Worm (Caenorhabditis elegans): Measurements from ENCODE around the gene T24C4.2.

The T24C4.2 gene

DNA sequence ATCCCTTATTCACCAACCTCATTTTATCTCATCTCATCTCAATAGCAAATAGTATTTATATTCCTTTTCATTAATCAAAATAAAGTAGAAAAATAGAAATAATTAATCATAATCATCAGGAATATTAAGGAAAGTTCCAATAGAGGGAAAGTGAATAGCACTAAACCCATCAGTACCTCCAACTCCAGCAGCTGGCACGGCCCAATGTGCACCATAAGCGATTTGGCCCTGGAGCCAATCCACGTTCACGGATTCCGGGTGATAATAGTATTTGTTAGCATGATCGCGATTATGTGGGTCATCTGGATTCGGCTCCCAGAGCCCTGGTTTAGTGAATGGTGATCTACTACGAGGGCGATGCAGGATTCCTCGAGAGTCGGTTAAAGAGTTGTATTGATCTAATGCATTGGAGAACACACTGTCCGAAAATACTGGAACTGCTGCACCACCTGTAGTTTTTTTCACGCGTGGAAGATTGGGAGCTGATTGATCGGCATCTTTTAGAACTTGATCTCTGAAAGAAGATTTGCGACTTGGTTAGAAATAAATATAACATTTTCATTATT is 34.0 kb downstream of the T24C4.2 start (continued):
- TF ChIP-seq nhr-42 (GFP tag; IDR thresholded peaks at IDR 0.05): peak; percentile 95
- peak; percentile 96 for TF ChIP-seq egl-43 (GFP tag; IDR thresholded peaks at IDR 0.05)
- no peak for TF ChIP-seq dpl-1 (GFP tag; optimal IDR thresholded peaks at IDR 0.05)
- TF ChIP-seq arid-1 (GFP tag; conservative IDR thresholded peaks at IDR 0.05): peak; percentile 98
- TF ChIP-seq mdl-1 (tag; optimal IDR thresholded peaks at IDR 0.05): peak; percentile 41 to 53
- TF ChIP-seq ceh-82 (tag; optimal IDR thresholded peaks at IDR 0.05): no peak
- no peak for TF ChIP-seq R02D3.7 (tag; optimal IDR thresholded peaks at IDR 0.05)
- TF ChIP-seq ztf-11 (tag; optimal IDR thresholded peaks at IDR 0.05): peak; percentile 51
- TF ChIP-seq fos-1 (tag; optimal IDR thresholded peaks at IDR 0.05): peak; percentile 82
- TF ChIP-seq aly-2 (tag; optimal IDR thresholded peaks at IDR 0.05): no peak
- TF ChIP-seq nhr-48 (tag; optimal IDR thresholded peaks at IDR 0.05): peak; percentile 72
- TF ChIP-seq tag-97 (GFP tag; IDR thresholded peaks at IDR 0.05): peak; percentile 74; the same call in 1 of the 2 replicates
- TF ChIP-seq dmd-6 (GFP tag; IDR thresholded peaks at IDR 0.05): peak; percentile 76
- peak; percentile 83 for TF ChIP-seq lin-29 (GFP tag; IDR thresholded peaks at IDR 0.05)
- TF ChIP-seq fkh-10 (GFP tag; optimal IDR thresholded peaks at IDR 0.05): no peak
- TF ChIP-seq dve-1 (tag; optimal IDR thresholded peaks at IDR 0.05; ENCODE audit: insufficient read depth): peak; percentile 86
- TF ChIP-seq gei-8 (GFP tag; optimal IDR thresholded peaks at IDR 0.05): peak; percentile 96
- peak; percentile 65 for TF ChIP-seq nhr-28 (tag; optimal IDR thresholded peaks at IDR 0.05)
- TF ChIP-seq nhr-237 (tag; optimal IDR thresholded peaks at IDR 0.05): peak; percentile 49
- TF ChIP-seq nhr-76 (tag; optimal IDR thresholded peaks at IDR 0.05): no peak
- peak; percentile 62 for TF ChIP-seq mxl-3 (GFP tag; optimal IDR thresholded peaks at IDR 0.05)
- peak; percentile 16 for TF ChIP-seq F10B5.3 (tag; optimal IDR thresholded peaks at IDR 0.05)
- peak; percentile 94 for TF ChIP-seq php-3 (GFP tag; IDR thresholded peaks at IDR 0.05)
- no peak for TF ChIP-seq attf-4 (tag; optimal IDR thresholded peaks at IDR 0.05)
- TF ChIP-seq zag-1 (tag; optimal IDR thresholded peaks at IDR 0.05): peak; percentile 45
- no peak for TF ChIP-seq lir-3 (tag; optimal IDR thresholded peaks at IDR 0.05)
- peak; percentile 93 for TF ChIP-seq tra-1 (GFP tag; IDR thresholded peaks at IDR 0.05)
- TF ChIP-seq saeg-2 (GFP tag; IDR thresholded peaks at IDR 0.05): peak; percentile 88
- peak; percentile 99 for TF ChIP-seq Y105C5A.15 (GFP tag; IDR thresholded peaks at IDR 0.05)
- TF ChIP-seq ceh-44 (GFP tag; IDR thresholded peaks at IDR 0.05): peak; percentile 38; the same call in 1 of the 2 replicates
- TF ChIP-seq F49E8.2 (tag; optimal IDR thresholded peaks at IDR 0.05; ENCODE audit: borderline replicate concordance): no peak
- no peak for TF ChIP-seq lin-15B (tag; optimal IDR thresholded peaks at IDR 0.05)
- TF ChIP-seq jun-1 (tag; optimal IDR thresholded peaks at IDR 0.05): peak; percentile 94
- peak; percentile 85 for TF ChIP-seq dmd-9 (GFP tag; IDR thresholded peaks at IDR 0.05)
- TF ChIP-seq daf-19 (GFP tag; conservative IDR thresholded peaks at IDR 0.05): 0 out of 2 replicates have a peak, but pooled peaks have one; percentile 79
- TF ChIP-seq unc-62 (GFP tag; optimal IDR thresholded peaks at IDR 0.05 in 1 of 2): no peak
- no peak for TF ChIP-seq unc-62 (tag; optimal IDR thresholded peaks at IDR 0.05)
- peak; percentile 73 for TF ChIP-seq ZK337.2 (GFP tag; IDR thresholded peaks at IDR 0.05)
- no peak; the same call in 1 of the 2 replicates for TF ChIP-seq daf-8 (GFP tag; IDR thresholded peaks at IDR 0.05)
- peak; percentile 90 for TF ChIP-seq Y48G9A.11 (GFP tag; IDR thresholded peaks at IDR 0.05)
- peak; percentile 82 for TF ChIP-seq lin-38 (GFP tag; IDR thresholded peaks at IDR 0.05)
- TF ChIP-seq nhr-102 (tag; optimal IDR thresholded peaks at IDR 0.05): peak; percentile 92
- no peak for TF ChIP-seq ztf-7 (tag; optimal IDR thresholded peaks at IDR 0.05)
- TF ChIP-seq snpc-1.2 (GFP tag; IDR thresholded peaks at IDR 0.05): peak; percentile 84
- TF ChIP-seq mes-2 (tag; optimal IDR thresholded peaks at IDR 0.05; ENCODE audit: poor library complexity, severe bottlenecking): peak; percentile 77
- peak; percentile 5 for TF ChIP-seq hlh-30 (tag; optimal IDR thresholded peaks at IDR 0.05; ENCODE audit: insufficient read depth)
- TF ChIP-seq ceh-32 (tag; optimal IDR thresholded peaks at IDR 0.05; ENCODE audit: poor library complexity): no peak
- TF ChIP-seq ceh-62 (tag; optimal IDR thresholded peaks at IDR 0.05): no peak
- no peak for TF ChIP-seq ceh-28 (tag; optimal IDR thresholded peaks at IDR 0.05)
- peak; percentile 39 for TF ChIP-seq zfp-2 (tag; optimal IDR thresholded peaks at IDR 0.05)
- TF ChIP-seq hif-1 (tag; optimal IDR thresholded peaks at IDR 0.05): peak; percentile 55 to 96
